Worm (Caenorhabditis elegans) whole organism, young adult: ENCODE measurements around the gene Y49F6B.8.

Source experiments
- B0019.2 ChIP-seq: fragments of 200-800 bp; sonication (Bioruptor generic); conservative IDR thresholded peaks from 2 replicates; pipeline ENCODE4 v1.3.6; 2022; ENCODE audit warnings: missing genetic modification reagents, missing genetic modification characterization, missing compliant biosample characterization
- B0035.1 ChIP-seq: sonication (generic microtip); optimal IDR thresholded peaks from 2 replicates; lab custom pipeline; 2016; ENCODE audit warnings: missing genetic modification characterization, mild to moderate bottlenecking, missing compliant biosample characterization, missing genotype, missing genetic modification reagents
- F22D6.2 ChIP-seq: sonication (generic microtip); optimal IDR thresholded peaks from 2 replicates; lab custom pipeline; 2016; ENCODE audit warnings: mild to moderate bottlenecking, missing genetic modification characterization, missing compliant biosample characterization
- F23B12.7 ChIP-seq: sonication (generic microtip); optimal IDR thresholded peaks from 2 replicates; lab custom pipeline; 2017; ENCODE audit warnings: missing genetic modification characterization, mild to moderate bottlenecking, missing compliant biosample characterization, antibody characterized with exemption, moderate library complexity; ENCODE audit not compliant: insufficient read depth
- F49E8.2 ChIP-seq: sonication (generic microtip); optimal IDR thresholded peaks from 3 replicates; lab custom pipeline; 2017; ENCODE audit warnings: missing genetic modification characterization, mild to moderate bottlenecking, missing compliant biosample characterization, antibody characterized with exemption, moderate library complexity; ENCODE audit not compliant: insufficient read depth
- F52B5.7 ChIP-seq: sonication (generic microtip); optimal IDR thresholded peaks from 2 replicates; lab custom pipeline; 2016; ENCODE audit warnings: mild to moderate bottlenecking, missing genetic modification characterization, missing compliant biosample characterization
- T07F8.4 ChIP-seq: sonication (generic microtip); optimal IDR thresholded peaks from 2 replicates; lab custom pipeline; 2016; ENCODE audit warnings: mild to moderate bottlenecking, missing genetic modification characterization, moderate library complexity, missing compliant biosample characterization
- Y53F4B.3 ChIP-seq: fragments of 200-800 bp; sonication (Bioruptor generic); IDR thresholded peaks from 2 replicates; pipeline ENCODE4 v1.3.6; 2022; ENCODE audit warnings: missing genetic modification reagents, missing genetic modification characterization, missing compliant biosample characterization
- Y95B8A.8 ChIP-seq: fragments of 200-800 bp; sonication (Bioruptor generic); IDR thresholded peaks from 2 replicates; pipeline ENCODE4 v1.3.6; 2022; ENCODE audit warnings: missing genetic modification reagents, missing genetic modification characterization, missing compliant biosample characterization
- ama-1 ChIP-seq, 3 experiments: fragments of 150-350 bp in 1 of 3; sonication (generic microtip) in 2 of 3; optimal IDR thresholded peaks; 2 replicates each; lab custom pipeline; 2014 to 2018; ENCODE audit warnings: missing biosample characterization in 2 of 3, missing genetic modification characterization in 2 of 3, missing genetic modification reagents in 2 of 3
- atf-7 ChIP-seq: sonication (generic microtip); optimal IDR thresholded peaks from 2 replicates; lab custom pipeline; 2017; ENCODE audit warnings: mild to moderate bottlenecking, missing genetic modification characterization, missing compliant biosample characterization
- attf-5 ChIP-seq: fragments of 200-800 bp; sonication (Bioruptor generic); optimal IDR thresholded peaks from 2 replicates; lab custom pipeline; 2018; ENCODE audit warnings: mild to moderate bottlenecking, missing genetic modification characterization, missing compliant biosample characterization
- bed-2 ChIP-seq: fragments of 200-800 bp; sonication (Bioruptor generic); IDR thresholded peaks from 2 replicates; pipeline ENCODE4 v1.3.6; 2022; ENCODE audit warnings: missing genetic modification reagents, missing genetic modification characterization, missing compliant biosample characterization
- chd-7 ChIP-seq: sonication (generic microtip); optimal IDR thresholded peaks from 2 replicates; lab custom pipeline; 2016; ENCODE audit warnings: mild to moderate bottlenecking, missing genetic modification characterization, moderate library complexity, missing compliant biosample characterization
- die-1 ChIP-seq: sonication (generic microtip); optimal IDR thresholded peaks from 2 replicates; lab custom pipeline; 2016; ENCODE audit warnings: missing genotype, mild to moderate bottlenecking, missing genetic modification characterization, missing compliant biosample characterization
- dpl-1 ChIP-seq: fragments of 150-350 bp; optimal IDR thresholded peaks from 2 replicates; lab custom pipeline; 2014; ENCODE audit warnings: missing biosample characterization, missing genetic modification reagents, missing genetic modification characterization
- egl-44 ChIP-seq: fragments of 200-800 bp; sonication (Bioruptor generic); IDR thresholded peaks from 2 replicates; pipeline ENCODE4 v1.3.6; 2022; ENCODE audit warnings: missing genetic modification reagents, missing genetic modification characterization, missing compliant biosample characterization
- egrh-3 ChIP-seq: fragments of 200-800 bp; sonication (Bioruptor generic); IDR thresholded peaks from 2 replicates; pipeline ENCODE4 v1.3.6; 2022; ENCODE audit warnings: missing genetic modification reagents, missing genetic modification characterization, missing compliant biosample characterization
- ekl-4 ChIP-seq: fragments of 200-800 bp; sonication (Bioruptor generic); IDR thresholded peaks from 2 replicates; pipeline ENCODE4 v1.3.6; 2022; ENCODE audit warnings: missing genetic modification reagents, missing genetic modification characterization, missing compliant biosample characterization
- ets-4 ChIP-seq: fragments of 200-800 bp; sonication (Bioruptor generic); optimal IDR thresholded peaks from 2 replicates; lab custom pipeline; 2018; ENCODE audit warnings: mild to moderate bottlenecking, missing genetic modification characterization, missing compliant biosample characterization
- fkh-3 ChIP-seq: sonication (generic microtip); optimal IDR thresholded peaks from 2 replicates; lab custom pipeline; 2016; ENCODE audit warnings: mild to moderate bottlenecking, missing genetic modification characterization, missing compliant biosample characterization
- hlh-26 ChIP-seq: fragments of 200-800 bp; sonication (Bioruptor generic); conservative IDR thresholded peaks from 2 replicates; pipeline ENCODE4 v1.3.6; 2022; ENCODE audit warnings: missing genetic modification reagents, missing genetic modification characterization, missing compliant biosample characterization
- lin-54 ChIP-seq: fragments of 200-800 bp; sonication (Bioruptor generic); optimal IDR thresholded peaks from 2 replicates; lab custom pipeline; 2018; ENCODE audit warnings: mild to moderate bottlenecking, missing genetic modification characterization, missing compliant biosample characterization
- madf-3 ChIP-seq: fragments of 200-800 bp; sonication (Bioruptor generic); IDR thresholded peaks from 2 replicates; pipeline ENCODE4 v1.3.6; 2022; ENCODE audit warnings: missing genetic modification reagents, missing genetic modification characterization, missing compliant biosample characterization
- madf-8 ChIP-seq: fragments of 200-800 bp; sonication (Bioruptor generic); conservative IDR thresholded peaks from 2 replicates; pipeline ENCODE4 v1.3.6; 2022; ENCODE audit warnings: missing genetic modification reagents, missing genetic modification characterization, missing compliant biosample characterization
- mcd-1 ChIP-seq: fragments of 200-800 bp; sonication (Bioruptor generic); IDR thresholded peaks from 2 replicates; pipeline ENCODE4 v1.3.6; 2022; ENCODE audit warnings: missing genetic modification reagents, missing genetic modification characterization, missing compliant biosample characterization
- mes-4 ChIP-seq: sonication (generic microtip); optimal IDR thresholded peaks from 2 replicates; lab custom pipeline; 2016; ENCODE audit warnings: missing genotype, missing genetic modification characterization, missing compliant biosample characterization
- nfya-2 ChIP-seq: fragments of 200-800 bp; sonication (Bioruptor generic); IDR thresholded peaks from 2 replicates; pipeline ENCODE4 v1.3.6; 2022; ENCODE audit warnings: missing genetic modification reagents, missing genetic modification characterization, missing compliant biosample characterization
- nhr-179 ChIP-seq: sonication (generic microtip); optimal IDR thresholded peaks from 2 replicates; lab custom pipeline; 2016; ENCODE audit warnings: mild to moderate bottlenecking, missing genetic modification characterization, missing compliant biosample characterization
- pha-4 ChIP-seq: fragments of 150-350 bp; sonication (generic microtip); optimal IDR thresholded peaks from 2 replicates; lab custom pipeline; 2014; ENCODE audit warnings: missing biosample characterization, missing genetic modification reagents, missing genetic modification characterization
- rcor-1 ChIP-seq: fragments of 200-800 bp; sonication (Bioruptor generic); IDR thresholded peaks from 2 replicates; pipeline ENCODE4 v1.3.6; 2022; ENCODE audit warnings: missing genetic modification reagents, missing genetic modification characterization, missing compliant biosample characterization
- sdz-38 ChIP-seq: sonication (generic microtip); optimal IDR thresholded peaks from 2 replicates; lab custom pipeline; 2016; ENCODE audit warnings: missing genotype, missing genetic modification characterization, missing compliant biosample characterization
- snpc-1.1 ChIP-seq: sonication (generic microtip); optimal IDR thresholded peaks from 2 replicates; lab custom pipeline; 2017; ENCODE audit warnings: missing genetic modification characterization, mild to moderate bottlenecking, missing compliant biosample characterization, antibody characterized with exemption, moderate library complexity, missing genotype, missing genetic modification reagents; ENCODE audit not compliant: insufficient read depth
- snpc-4 ChIP-seq, 5 experiments: fragments of 150-350 bp in 1 of 5; sonication (generic microtip) in 4 of 5; optimal IDR thresholded peaks; 2 replicates each; lab custom pipeline; 2014 to 2018; ENCODE audit warnings: missing genetic modification characterization in 5 of 5, missing biosample characterization in 3 of 5, antibody characterized with exemption in 2 of 5, mild to moderate bottlenecking in 2 of 5, missing compliant biosample characterization in 2 of 5, missing genotype in 2 of 5, moderate library complexity in 2 of 5, missing genetic modification reagents in 1 of 5
- sptf-2 ChIP-seq: fragments of 200-800 bp; sonication (Bioruptor generic); optimal IDR thresholded peaks from 2 replicates; lab custom pipeline; 2018; ENCODE audit warnings: mild to moderate bottlenecking, missing genetic modification characterization, missing compliant biosample characterization
- tbx-9 ChIP-seq: sonication (generic microtip); optimal IDR thresholded peaks from 2 replicates; lab custom pipeline; 2016; ENCODE audit warnings: borderline replicate concordance, missing genetic modification characterization, inconsistent platforms, missing compliant biosample characterization
- unc-62 ChIP-seq: fragments of 150-350 bp; optimal IDR thresholded peaks from 2 replicates; lab custom pipeline; 2014; ENCODE audit warnings: missing biosample characterization, missing genetic modification reagents, missing genetic modification characterization
- xnd-1 ChIP-seq: sonication (generic microtip); optimal IDR thresholded peaks from 2 replicates; lab custom pipeline; 2016; ENCODE audit warnings: missing genotype, missing genetic modification reagents, missing genetic modification characterization, missing compliant biosample characterization
- zim-3 ChIP-seq: sonication (generic microtip); optimal IDR thresholded peaks from 2 replicates; lab custom pipeline; 2017; ENCODE audit warnings: mild to moderate bottlenecking, missing genetic modification characterization, moderate library complexity, missing compliant biosample characterization
- ztf-25 ChIP-seq: fragments of 200-800 bp; sonication (Bioruptor generic); IDR thresholded peaks from 2 replicates; pipeline ENCODE4 v1.3.6; 2022; ENCODE audit warnings: missing genetic modification reagents, missing genetic modification characterization, missing compliant biosample characterization
- ztf-26 ChIP-seq: sonication (generic microtip); optimal IDR thresholded peaks from 2 replicates; lab custom pipeline; 2017; ENCODE audit warnings: missing genetic modification characterization, missing compliant biosample characterization
- ztf-3 ChIP-seq: fragments of 200-800 bp; sonication (Bioruptor generic); optimal IDR thresholded peaks from 2 replicates; lab custom pipeline; 2018; ENCODE audit warnings: mild to moderate bottlenecking, missing genetic modification characterization, missing compliant biosample characterization

Y49F6B.8 gene

ce11 chrII:3441377-3441776 lies 40.1 kb downstream of the Y49F6B.8 start, which contains the start of gene C16C8.27:
Gene C16C8.27, plus strand, starts transcription at chrII:3441677.
- no peak for TF ChIP-seq unc-62 (GFP tag; lab: Kevin White, UChicago)
- no peak for TF ChIP-seq madf-8 (GFP tag; lab: Robert Waterston, UW)
- TF ChIP-seq die-1 (tag; lab: Kevin White, UChicago): no peak
- no peak for TF ChIP-seq rcor-1 (GFP tag; lab: Robert Waterston, UW)
- no peak for TF ChIP-seq sdz-38 (tag; lab: Kevin White, UChicago)
- TF ChIP-seq attf-5 (GFP tag; lab: Kevin White, UChicago): no peak
- TF ChIP-seq egl-44 (GFP tag; lab: Robert Waterston, UW): no peak
- no peak for TF ChIP-seq nfya-2 (GFP tag; lab: Robert Waterston, UW)
- no peak for TF ChIP-seq tbx-9 (tag; lab: Kevin White, UChicago)
- TF ChIP-seq bed-2: no peak
- TF ChIP-seq ets-4 (GFP tag; lab: Kevin White, UChicago): no peak
- no peak for TF ChIP-seq F23B12.7 (tag; lab: Kevin White, UChicago)
- no peak for TF ChIP-seq ztf-3 (GFP tag; lab: Kevin White, UChicago)

ce11 chrII:3440641-3440926 lies 40.9 kb downstream of the Y49F6B.8 start, which contains the start of gene C16C8.17:
Gene C16C8.17, plus strand, starts transcription at chrII:3440827.
- TF ChIP-seq sptf-2 (GFP tag; lab: Kevin White, UChicago) (no peak), mes-4 (tag; lab: Kevin White, UChicago) (no peak), madf-3 (GFP tag; lab: Robert Waterston, UW) (no peak), pha-4 (tag; lab: Kevin White, UChicago) (no peak), B0019.2 (GFP tag; lab: Robert Waterston, UW) (no peak), nfya-2 (GFP tag; lab: Robert Waterston, UW) (no peak), die-1 (tag; lab: Kevin White, UChicago) (no peak), sdz-38 (tag; lab: Kevin White, UChicago) (no peak), ama-1 (optimal IDR thresholded peaks at IDR 0.05; lab: Kevin White, UChicago) (no peak), ama-1 (GFP tag; optimal IDR thresholded peaks at IDR 0.05; lab: Kevin White, UChicago) (no peak), mcd-1 (GFP tag; lab: Robert Waterston, UW) (no peak), F49E8.2 (tag; lab: Kevin White, UChicago) (no peak), hlh-26 (GFP tag; lab: Robert Waterston, UW) (no peak), zim-3 (tag; lab: Kevin White, UChicago) (no peak), F22D6.2 (tag; lab: Kevin White, UChicago) (no peak)

- TF ChIP-seq snpc-1.1 (tag; lab: Kevin White, UChicago): peak; percentile 29
- TF ChIP-seq Y95B8A.8 (GFP tag; lab: Robert Waterston, UW): no peak
- no peak for TF ChIP-seq ztf-25 (GFP tag; lab: Robert Waterston, UW)
- no peak for TF ChIP-seq dpl-1
- TF ChIP-seq snpc-4 (GFP tag; optimal IDR thresholded peaks at IDR 0.05; lab: Kevin White, UChicago): no peak
- peak in 2 of 4 experiments; percentile 36 to 78 for TF ChIP-seq snpc-4 (tag; optimal IDR thresholded peaks at IDR 0.05; lab: Kevin White, UChicago)
- no peak for TF ChIP-seq B0035.1 (tag; lab: Kevin White, UChicago)
Observed at ce11 chrII:3439842-3440640, 41.4 kb downstream of the Y49F6B.8 start.

ce11 chrII:3439244-3439698 lies 42.2 kb downstream of the Y49F6B.8 start:
- peak; percentile 92 for TF ChIP-seq egrh-3
- TF ChIP-seq nhr-179: no peak
- no peak for TF ChIP-seq fkh-3 (tag; lab: Kevin White, UChicago)
- peak; percentile 80 for TF ChIP-seq T07F8.4 (tag; lab: Kevin White, UChicago)
- no peak for TF ChIP-seq Y53F4B.3 (GFP tag; lab: Robert Waterston, UW)
- peak; percentile 70 for TF ChIP-seq chd-7 (tag; lab: Kevin White, UChicago)
- TF ChIP-seq ekl-4 (GFP tag; lab: Robert Waterston, UW): peak; percentile 75
- peak; percentile 75 for TF ChIP-seq atf-7 (tag; lab: Kevin White, UChicago)
- no peak for TF ChIP-seq madf-8 (GFP tag; lab: Robert Waterston, UW)
- peak; percentile 84 for TF ChIP-seq ztf-26 (tag; lab: Kevin White, UChicago)
- TF ChIP-seq lin-54 (GFP tag; lab: Kevin White, UChicago): peak; percentile 59
- TF ChIP-seq xnd-1 (tag; lab: Kevin White, UChicago): peak; percentile 10
- peak; percentile 8 for TF ChIP-seq F52B5.7 (tag; lab: Kevin White, UChicago)
